Worm (Caenorhabditis elegans) whole organism, L2 larva: ENCODE measurements around the gene C05D12.3.
A peak's percentile ranks its signal among the peaks of the same experiment; 100 is the strongest.

Experiments used
- C34F6.9 ChIP-seq: fragments of 150-350 bp; optimal IDR thresholded peaks from 2 replicates; lab custom pipeline; 2014; ENCODE audit warnings: missing biosample characterization, missing genetic modification characterization
- F13H6.1 ChIP-seq: sonication (generic microtip); optimal IDR thresholded peaks from 2 replicates; lab custom pipeline; 2016; ENCODE audit warnings: missing genetic modification characterization, missing compliant biosample characterization
- Y55F3AM.14 ChIP-seq: fragments of 200-800 bp; sonication (Bioruptor generic); optimal IDR thresholded peaks from 2 replicates; lab custom pipeline; 2018; ENCODE audit warnings: mild to moderate bottlenecking, missing genetic modification characterization, missing compliant biosample characterization
- ZK546.5 ChIP-seq: sonication (generic microtip); optimal IDR thresholded peaks from 2 replicates; lab custom pipeline; 2017; ENCODE audit warnings: missing biosample characterization, missing genetic modification characterization
- alr-1 ChIP-seq: fragments of 150-350 bp; optimal IDR thresholded peaks from 2 replicates; lab custom pipeline; 2014; ENCODE audit warnings: missing biosample characterization, missing genetic modification characterization
- aly-2 ChIP-seq: fragments of 150-350 bp; optimal IDR thresholded peaks from 2 replicates; lab custom pipeline; 2014; ENCODE audit warnings: missing biosample characterization, missing genetic modification characterization
- blmp-1 ChIP-seq: sonication (generic microtip); optimal IDR thresholded peaks from 2 replicates; lab custom pipeline; 2017; ENCODE audit warnings: missing genetic modification characterization, mild to moderate bottlenecking, missing compliant biosample characterization, antibody characterized with exemption, moderate library complexity; ENCODE audit not compliant: insufficient read depth
- ceh-16 ChIP-seq: fragments of 150-350 bp; optimal IDR thresholded peaks from 2 replicates; lab custom pipeline; 2014; ENCODE audit warnings: missing biosample characterization, missing genetic modification characterization
- ceh-82 ChIP-seq: fragments of 150-350 bp; optimal IDR thresholded peaks from 2 replicates; lab custom pipeline; 2014; ENCODE audit warnings: missing biosample characterization, missing genetic modification characterization
- crh-2 ChIP-seq: sonication (generic microtip); optimal IDR thresholded peaks from 2 replicates; lab custom pipeline; 2017; ENCODE audit warnings: missing biosample characterization, missing genetic modification characterization
- dmd-4 ChIP-seq: sonication (generic microtip); optimal IDR thresholded peaks from 2 replicates; lab custom pipeline; 2017; ENCODE audit warnings: missing biosample characterization, missing genetic modification characterization
- egl-27 ChIP-seq: sonication (generic microtip); optimal IDR thresholded peaks from 3 replicates; lab custom pipeline; 2017; ENCODE audit warnings: missing biosample characterization, missing genetic modification reagents, missing genetic modification characterization
- elt-1 ChIP-seq: fragments of 150-350 bp; optimal IDR thresholded peaks from 2 replicates; lab custom pipeline; 2014; ENCODE audit warnings: missing biosample characterization, missing genetic modification characterization
- elt-3 ChIP-seq: sonication (generic microtip); optimal IDR thresholded peaks from 2 replicates; lab custom pipeline; 2017; ENCODE audit warnings: missing biosample characterization, missing genetic modification characterization
- fos-1 ChIP-seq: fragments of 150-350 bp; optimal IDR thresholded peaks from 2 replicates; lab custom pipeline; 2014; ENCODE audit warnings: missing biosample characterization, missing genetic modification characterization
- lin-11 ChIP-seq: fragments of 150-350 bp; sonication (generic microtip); optimal IDR thresholded peaks from 2 replicates; lab custom pipeline; 2014; ENCODE audit warnings: missing biosample characterization, missing genetic modification characterization, inconsistent platforms, mixed read lengths
- lin-13 ChIP-seq: fragments of 150-350 bp; optimal IDR thresholded peaks from 2 replicates; lab custom pipeline; 2014; ENCODE audit warnings: missing biosample characterization, missing genetic modification reagents, missing genetic modification characterization
- nhr-11 ChIP-seq: fragments of 150-350 bp; optimal IDR thresholded peaks from 2 replicates; lab custom pipeline; 2014; ENCODE audit warnings: missing biosample characterization, missing genetic modification characterization
- nhr-129 ChIP-seq: fragments of 150-350 bp; optimal IDR thresholded peaks from 2 replicates; lab custom pipeline; 2014; ENCODE audit warnings: missing biosample characterization, missing genetic modification characterization
- nhr-237 ChIP-seq: fragments of 150-350 bp; optimal IDR thresholded peaks from 2 replicates; lab custom pipeline; 2014; ENCODE audit warnings: missing biosample characterization, missing genetic modification characterization
- nhr-25 ChIP-seq: fragments of 150-350 bp; sonication (generic microtip); optimal IDR thresholded peaks from 3 replicates; lab custom pipeline; 2014; ENCODE audit warnings: missing biosample characterization, missing genetic modification characterization
- nhr-77 ChIP-seq: fragments of 150-350 bp; optimal IDR thresholded peaks from 2 replicates; lab custom pipeline; 2014; ENCODE audit warnings: missing biosample characterization, missing genetic modification characterization
- skn-1 ChIP-seq: sonication (generic microtip); optimal IDR thresholded peaks from 2 replicates; lab custom pipeline; 2017; ENCODE audit warnings: missing biosample characterization, missing genetic modification characterization
- sma-3 ChIP-seq: sonication (generic microtip); optimal IDR thresholded peaks from 2 replicates; lab custom pipeline; 2016; ENCODE audit warnings: missing genetic modification reagents, missing genetic modification characterization, missing compliant biosample characterization
- snpc-4 ChIP-seq: fragments of 150-350 bp; optimal IDR thresholded peaks from 2 replicates; lab custom pipeline; 2014; ENCODE audit warnings: missing biosample characterization, missing genetic modification characterization
- unc-39 ChIP-seq: fragments of 150-350 bp; optimal IDR thresholded peaks from 2 replicates; lab custom pipeline; 2014; ENCODE audit warnings: missing biosample characterization, missing genetic modification characterization
- unc-55 ChIP-seq: fragments of 150-350 bp; sonication (generic microtip); optimal IDR thresholded peaks from 3 replicates; lab custom pipeline; 2014; ENCODE audit warnings: missing biosample characterization, missing genetic modification reagents, missing genetic modification characterization
- zag-1 ChIP-seq: fragments of 150-350 bp; optimal IDR thresholded peaks from 2 replicates; lab custom pipeline; 2014; ENCODE audit warnings: missing biosample characterization, missing genetic modification characterization
- ztf-1 ChIP-seq: fragments of 200-800 bp; sonication (Bioruptor generic); conservative IDR thresholded peaks from 2 replicates; pipeline ENCODE4 v1.3.6; 2022; ENCODE audit warnings: missing genetic modification characterization, missing compliant biosample characterization
- ztf-11 ChIP-seq: sonication (generic microtip); optimal IDR thresholded peaks from 2 replicates; lab custom pipeline; 2017; ENCODE audit warnings: missing biosample characterization, missing genetic modification characterization
- ztf-4 ChIP-seq: fragments of 150-350 bp; optimal IDR thresholded peaks from 2 replicates; lab custom pipeline; 2014; ENCODE audit warnings: missing biosample characterization, missing genetic modification characterization

C05D12.3 gene

DNA sequence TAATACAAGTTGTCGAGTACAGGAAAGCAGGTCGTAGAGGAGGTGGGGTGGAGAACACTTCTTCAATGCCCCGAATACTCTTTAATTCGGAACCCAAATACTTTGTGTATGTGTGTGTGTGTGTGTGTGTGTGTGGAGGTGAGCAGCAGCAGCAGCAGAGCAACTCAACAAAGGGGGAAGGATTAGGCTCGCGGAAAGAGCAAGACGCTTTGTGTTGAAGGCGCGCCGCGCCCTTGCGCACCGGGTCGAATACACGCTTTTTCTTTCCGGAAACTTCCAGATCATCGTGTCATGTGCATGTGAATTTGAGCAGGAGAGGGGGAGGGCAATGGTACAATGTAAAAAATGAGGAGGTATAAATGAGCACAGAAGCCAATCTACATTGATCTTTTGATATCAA, 26.3 kb upstream of the C05D12.3 start:
- TF ChIP-seq ztf-4 (tag; lab: Kevin White, UChicago): no peak
- no peak for TF ChIP-seq ceh-82 (tag; lab: Kevin White, UChicago)
- TF ChIP-seq lin-13: no peak
- TF ChIP-seq nhr-77: no peak
- no peak for TF ChIP-seq egl-27 (tag; lab: Kevin White, UChicago)
- no peak for TF ChIP-seq C34F6.9 (tag; lab: Kevin White, UChicago)
- TF ChIP-seq aly-2 (tag; lab: Kevin White, UChicago): no peak
- TF ChIP-seq zag-1 (tag; lab: Kevin White, UChicago): no peak
- no peak for TF ChIP-seq skn-1 (tag; lab: Kevin White, UChicago)
- TF ChIP-seq crh-2: no peak
- TF ChIP-seq nhr-129 (tag; lab: Kevin White, UChicago): no peak
- TF ChIP-seq unc-55: no peak
- no peak for TF ChIP-seq nhr-11
- no peak for TF ChIP-seq ztf-11 (tag; lab: Kevin White, UChicago)
- TF ChIP-seq snpc-4 (tag; lab: Kevin White, UChicago): no peak
- TF ChIP-seq dmd-4: no peak
- no peak for TF ChIP-seq sma-3
- TF ChIP-seq elt-1: no peak

DNA sequence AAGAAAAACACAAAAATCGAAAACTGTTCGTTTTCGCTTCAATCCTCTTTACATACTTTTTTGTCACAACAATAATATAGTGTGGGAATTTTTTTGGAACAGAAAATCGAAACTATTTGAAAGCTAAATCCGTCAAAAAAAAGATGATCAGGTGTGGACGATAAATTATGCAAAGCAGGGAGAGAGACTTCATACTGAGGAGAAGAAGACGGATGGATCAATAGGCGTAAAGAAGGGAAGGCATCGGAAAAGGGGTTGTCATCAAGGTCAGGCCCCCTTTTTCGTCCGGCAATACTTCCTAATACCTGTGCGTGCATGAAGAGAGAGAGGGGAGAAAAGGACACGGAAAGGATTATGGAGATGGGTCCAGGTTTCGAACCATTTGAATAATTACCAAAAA, 24.7 kb upstream of the C05D12.3 start:
- no peak for TF ChIP-seq dmd-4
- no peak for TF ChIP-seq skn-1 (tag; lab: Kevin White, UChicago)
- peak; percentile 7 for TF ChIP-seq nhr-129 (tag; lab: Kevin White, UChicago)
- TF ChIP-seq ceh-82 (tag; lab: Kevin White, UChicago): no peak

DNA sequence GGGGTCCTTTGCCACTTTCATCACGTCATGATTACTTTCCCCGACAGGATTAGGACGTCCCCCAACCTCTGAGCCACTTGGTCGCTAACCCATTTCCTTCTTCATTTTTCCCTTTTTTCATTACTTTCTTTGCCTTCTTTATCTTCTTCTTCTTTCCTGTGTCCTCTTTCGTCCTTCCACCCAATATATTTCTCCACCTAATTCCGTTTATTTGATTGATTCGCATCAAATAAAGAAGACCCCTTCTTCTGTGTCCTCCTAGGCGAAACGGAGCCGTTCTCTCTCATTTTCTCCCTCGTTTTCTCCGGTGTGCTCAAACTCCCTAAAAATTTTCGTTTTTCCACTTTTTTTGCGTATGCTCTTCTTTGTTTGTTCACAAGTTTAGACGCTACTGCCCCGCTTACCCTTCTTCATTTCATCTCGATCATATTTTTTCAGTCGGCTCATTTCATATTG, 15.4 kb upstream of the C05D12.3 start, which contains the start of gene C05D12.7:
C05D12.7 (plus strand) TSS at position 406 of the 456 bp plus-strand sequence.
- TF ChIP-seq sma-3 (no peak), unc-39 (tag; lab: Kevin White, UChicago) (no peak), lin-11 (no peak)

DNA sequence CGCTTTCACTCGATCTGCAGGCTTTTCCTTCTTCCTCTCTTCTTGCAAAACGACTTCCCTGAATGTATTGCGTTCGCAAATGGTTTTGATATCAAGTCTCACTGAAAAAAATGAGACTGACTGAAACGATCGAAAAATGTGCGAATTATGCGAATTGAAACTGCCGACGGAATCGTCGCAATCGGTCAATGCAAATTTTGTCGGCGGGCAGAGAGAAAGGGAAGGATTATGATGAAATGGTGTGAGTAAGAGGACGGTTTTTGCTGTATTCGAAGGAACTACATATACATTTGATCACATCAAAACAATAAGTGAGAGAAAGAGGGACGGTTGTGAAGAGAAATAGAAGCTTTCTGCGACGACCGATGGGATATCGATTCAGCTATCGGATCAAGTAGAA, 9.4 kb upstream of the C05D12.3 start, which contains the start of gene C05D12.1:
C05D12.1 (minus strand) TSS at position 101 of the 400 bp plus-strand sequence.
- no peak for TF ChIP-seq Y55F3AM.14
- no peak for TF ChIP-seq nhr-129 (tag; lab: Kevin White, UChicago)
- no peak for TF ChIP-seq ceh-16 (tag; lab: Kevin White, UChicago)
- no peak for TF ChIP-seq nhr-25 (tag; lab: Kevin White, UChicago)
- no peak for TF ChIP-seq sma-3

DNA sequence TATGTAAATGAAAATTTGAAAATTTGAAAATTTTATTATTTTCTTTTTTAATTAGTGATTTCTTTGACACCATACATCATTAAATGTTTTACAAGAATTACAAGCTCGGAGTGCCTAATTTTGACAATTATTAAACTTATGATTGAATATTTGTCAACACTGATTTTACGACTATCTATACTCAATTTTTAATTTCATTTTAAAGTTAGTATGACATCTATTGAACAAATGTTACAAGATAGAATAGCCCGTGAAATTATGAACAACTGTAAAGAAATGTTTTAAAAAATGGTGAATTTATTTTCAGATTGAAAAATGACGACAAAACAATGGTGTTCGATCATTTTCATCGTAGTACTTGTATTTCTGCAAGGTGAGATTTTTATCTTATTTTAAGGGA, 7.1 kb upstream of the C05D12.3 start, which contains the start of gene C05D12.2:
C05D12.2 (plus strand) TSS at position 301 of the 400 bp plus-strand sequence.
- TF ChIP-seq ztf-1: no peak
- TF ChIP-seq aly-2 (tag; lab: Kevin White, UChicago): no peak
- TF ChIP-seq zag-1 (tag; lab: Kevin White, UChicago): no peak
- no peak for TF ChIP-seq blmp-1 (tag; lab: Kevin White, UChicago)
- no peak for TF ChIP-seq snpc-4 (tag; lab: Kevin White, UChicago)
- no peak for TF ChIP-seq nhr-237 (tag; lab: Kevin White, UChicago)
- TF ChIP-seq alr-1 (tag; lab: Kevin White, UChicago): no peak
- no peak for TF ChIP-seq Y55F3AM.14
- no peak for TF ChIP-seq elt-1
- TF ChIP-seq unc-39 (tag; lab: Kevin White, UChicago): no peak
- TF ChIP-seq elt-3 (tag; lab: Kevin White, UChicago): no peak

DNA sequence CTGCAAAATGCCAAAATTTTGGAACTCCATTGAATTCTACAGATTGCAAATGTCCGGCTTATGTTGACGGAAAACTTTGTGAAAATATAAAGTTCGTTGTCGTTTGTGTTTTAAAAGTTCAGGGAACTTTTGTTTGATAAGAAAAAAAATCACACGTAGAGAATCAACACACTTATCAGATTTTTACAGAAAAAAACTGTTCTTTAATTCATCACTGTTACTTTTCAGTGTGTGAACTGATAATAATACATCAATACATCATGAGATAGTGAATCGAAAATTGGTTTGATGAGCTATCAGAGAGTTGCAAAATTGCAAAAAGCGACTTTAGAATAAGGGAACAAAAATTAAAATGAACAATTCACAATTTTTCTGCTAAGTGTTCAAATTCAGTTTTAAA, 6.6 kb upstream of the C05D12.3 start:
- no peak for TF ChIP-seq ZK546.5 (tag; lab: Kevin White, UChicago)
- TF ChIP-seq fos-1 (tag; lab: Kevin White, UChicago): peak; percentile 80

DNA sequence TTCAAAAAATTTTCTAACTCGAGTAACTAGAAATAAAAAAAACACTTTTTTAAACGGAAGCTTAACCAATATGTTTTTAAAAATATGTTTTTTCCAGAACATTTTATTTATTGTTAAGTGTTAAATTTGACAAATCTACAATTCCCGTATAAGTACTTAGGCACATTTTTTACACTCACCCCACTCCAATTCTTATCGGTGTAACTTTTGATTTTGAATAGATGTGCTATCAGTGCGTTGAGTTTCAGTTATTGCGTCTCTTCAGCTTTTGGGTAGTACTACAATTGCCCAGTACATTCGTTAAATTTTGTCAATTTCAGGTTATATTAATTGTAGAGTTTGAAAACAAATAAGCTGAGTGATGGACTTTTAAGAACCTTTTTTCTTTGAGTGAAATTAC, 1.0 kb upstream of the C05D12.3 start:
- TF ChIP-seq fos-1 (tag; lab: Kevin White, UChicago) (peak; percentile 59), nhr-237 (tag; lab: Kevin White, UChicago) (no peak), F13H6.1 (tag; lab: Kevin White, UChicago) (no peak)
